Worm (Caenorhabditis elegans): Measurements from ENCODE around the gene C13A2.3.

C13A2.3 gene

ce11 chrV:7264042-7264441 lies 18.1 kb upstream of the C13A2.3 start, which contains the start of gene C13A2.9:
Gene C13A2.9 (minus strand): TSS chrV:7264142.
- no peak for TF ChIP-seq ets-4 (tag; optimal IDR thresholded peaks at IDR 0.05)
- TF ChIP-seq pqm-1 (tag; optimal IDR thresholded peaks at IDR 0.05), result no peak
- TF ChIP-seq unc-55 (GFP tag; optimal IDR thresholded peaks at IDR 0.05), result no peak
- no peak for TF ChIP-seq C38D4.7 (GFP tag; optimal IDR thresholded peaks at IDR 0.05)
- no peak for TF ChIP-seq hlh-30 (tag; optimal IDR thresholded peaks at IDR 0.05; ENCODE audit: insufficient read depth)
- no peak for TF ChIP-seq ceh-9 (tag; optimal IDR thresholded peaks at IDR 0.05)
- no peak for TF ChIP-seq eyg-1 (tag; optimal IDR thresholded peaks at IDR 0.05)
- TF ChIP-seq unc-42 (tag; optimal IDR thresholded peaks at IDR 0.05), result no peak
- no peak for TF ChIP-seq nfya-1 (tag; optimal IDR thresholded peaks at IDR 0.05)
- TF ChIP-seq elt-2 (tag; optimal IDR thresholded peaks at IDR 0.05), result no peak
- TF ChIP-seq fkh-10 (GFP tag; optimal IDR thresholded peaks at IDR 0.05), result no peak

ce11 chrV:7266021-7266420 lies 16.1 kb upstream of the C13A2.3 start, which contains the start of gene C13A2.7:
Gene C13A2.7 (plus strand): TSS chrV:7266321.
- TF ChIP-seq pax-1 (tag; optimal IDR thresholded peaks at IDR 0.05) (no peak), rnt-1 (tag; optimal IDR thresholded peaks at IDR 0.05) (no peak), ceh-22 (tag; optimal IDR thresholded peaks at IDR 0.05) (no peak), ahr-1 (tag; optimal IDR thresholded peaks at IDR 0.05) (no peak), che-1 (tag; optimal IDR thresholded peaks at IDR 0.05) (no peak), ceh-9 (tag; optimal IDR thresholded peaks at IDR 0.05) (no peak), pqm-1 (tag; optimal IDR thresholded peaks at IDR 0.05) (no peak), hlh-6 (tag; optimal IDR thresholded peaks at IDR 0.05) (no peak), ceh-19 (GFP tag; optimal IDR thresholded peaks at IDR 0.05) (no peak), ama-1 (optimal IDR thresholded peaks at IDR 0.05) (no peak), zip-5 (tag; optimal IDR thresholded peaks at IDR 0.05) (no peak), dve-1 (tag; optimal IDR thresholded peaks at IDR 0.05) (no peak), unc-3 (GFP tag; conservative IDR thresholded peaks at IDR 0.05) (no peak), unc-3 (tag; optimal IDR thresholded peaks at IDR 0.05) (no peak)

ce11 chrV:7269399-7269798 lies 12.7 kb upstream of the C13A2.3 start, which contains the start of gene C13A2.6:
Gene C13A2.6 (plus strand): TSS chrV:7269699.
- TF ChIP-seq pax-1 (tag; optimal IDR thresholded peaks at IDR 0.05), result no peak
- TF ChIP-seq pha-4 (tag; optimal IDR thresholded peaks at IDR 0.05), result no peak
- TF ChIP-seq T23F11.4 (GFP tag; optimal IDR thresholded peaks at IDR 0.05), result no peak
- TF ChIP-seq ceh-2 (tag; optimal IDR thresholded peaks at IDR 0.05), result no peak
- no peak for TF ChIP-seq nfya-1 (tag; optimal IDR thresholded peaks at IDR 0.05)
- no peak for TF ChIP-seq tbx-7 (tag; optimal IDR thresholded peaks at IDR 0.05)
- no peak for TF ChIP-seq Y22D7AL.16 (tag; optimal IDR thresholded peaks at IDR 0.05)
- TF ChIP-seq ref-2 (tag; optimal IDR thresholded peaks at IDR 0.05), result no peak
- no peak for TF ChIP-seq nhr-232 (tag; optimal IDR thresholded peaks at IDR 0.05)
- no peak for TF ChIP-seq fkh-10 (GFP tag; optimal IDR thresholded peaks at IDR 0.05)

- no peak for TF ChIP-seq dmd-4 (tag; optimal IDR thresholded peaks at IDR 0.05; ENCODE audit: borderline replicate concordance)
- no peak for TF ChIP-seq unc-86 (tag; optimal IDR thresholded peaks at IDR 0.05)
- TF ChIP-seq ref-2 (tag; optimal IDR thresholded peaks at IDR 0.05), result no peak
- TF ChIP-seq che-1 (tag; optimal IDR thresholded peaks at IDR 0.05), result no peak
- no peak for TF ChIP-seq ztf-16 (tag; optimal IDR thresholded peaks at IDR 0.05)
- no peak for TF ChIP-seq eyg-1 (tag; optimal IDR thresholded peaks at IDR 0.05)
- TF ChIP-seq unc-3 (GFP tag; conservative IDR thresholded peaks at IDR 0.05), result no peak
- no peak for TF ChIP-seq unc-3 (tag; optimal IDR thresholded peaks at IDR 0.05)
- no peak for TF ChIP-seq ets-4 (tag; optimal IDR thresholded peaks at IDR 0.05)
- TF ChIP-seq Y22D7AL.16 (tag; optimal IDR thresholded peaks at IDR 0.05), result no peak
- TF ChIP-seq K02D7.2 (tag; optimal IDR thresholded peaks at IDR 0.05), result no peak
- no peak for TF ChIP-seq npax-4 (tag; optimal IDR thresholded peaks at IDR 0.05)
- TF ChIP-seq ceh-34 (tag; optimal IDR thresholded peaks at IDR 0.05), result no peak
- TF ChIP-seq lim-6 (tag; optimal IDR thresholded peaks at IDR 0.05), result no peak
Measured at ce11 chrV:7274992-7275391, 7.1 kb upstream of the C13A2.3 start, which contains the start of gene C13A2.10. Gene C13A2.10 (minus strand): TSS chrV:7275092.

Data from whole organism, late embryonic.